Worm (Caenorhabditis elegans) whole organism, L3 larva: ENCODE results near the gene gfat-1.

ENCODE experiments used
- ZK546.5 ChIP-seq: sonication (generic microtip); optimal IDR thresholded peaks from 2 replicates; lab custom pipeline; 2017; ENCODE audit warnings: missing biosample characterization, missing genetic modification characterization
- elt-1 ChIP-seq: fragments of 150-350 bp; optimal IDR thresholded peaks from 2 replicates; lab custom pipeline; 2014; ENCODE audit warnings: missing biosample characterization, missing genetic modification characterization

DNA sequence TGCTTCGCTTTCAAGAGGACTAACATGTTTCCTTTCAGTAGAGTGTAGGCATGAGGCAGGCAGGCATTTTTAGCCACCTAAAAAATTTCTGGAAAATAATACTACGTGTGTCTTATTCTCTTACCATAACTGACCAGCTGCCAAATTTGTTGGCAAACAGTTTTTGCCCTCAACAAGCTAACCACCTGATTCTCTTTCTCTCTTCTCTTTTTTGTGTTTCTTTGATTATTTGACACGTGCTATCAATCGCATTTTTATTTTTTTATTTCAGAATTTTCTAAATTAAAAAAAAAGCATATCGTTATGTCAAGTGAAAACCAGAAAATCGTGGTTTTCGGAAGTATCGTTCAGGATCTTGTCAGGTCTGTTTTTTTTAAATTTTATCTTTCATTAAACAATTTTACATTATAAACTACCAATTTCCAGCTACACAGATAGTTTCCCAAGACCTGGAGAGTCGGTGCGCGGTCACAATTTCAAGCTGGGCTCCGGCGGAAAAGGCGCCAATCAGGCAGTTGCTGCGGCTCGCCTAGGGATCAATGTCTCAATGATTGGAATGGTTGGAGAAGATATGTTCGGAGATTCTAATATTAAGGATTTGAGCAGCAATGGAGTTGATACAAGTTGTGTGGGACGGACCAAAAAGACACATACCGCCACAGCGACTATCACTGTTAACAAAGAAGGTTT lies 17.0 kb upstream of the gfat-1 start, which contains the start of gene F07A11.5:
- TF ChIP-seq elt-1 (no peak), ZK546.5 (tag; lab: Kevin White, UChicago) (no peak)
